Worm (Caenorhabditis elegans) whole organism, L4 larva: ENCODE data around the gene sfxn-1.1.

Experiments
- F10B5.3 ChIP-seq: sonication (generic microtip); optimal IDR thresholded peaks from 2 replicates; lab custom pipeline; 2016; ENCODE audit warnings: mild to moderate bottlenecking, missing genetic modification characterization, missing compliant biosample characterization
- F37D6.2 ChIP-seq: sonication (generic microtip); optimal IDR thresholded peaks from 2 replicates; lab custom pipeline; 2016; ENCODE audit warnings: mild to moderate bottlenecking, missing genetic modification characterization, missing compliant biosample characterization
- F44E2.7 ChIP-seq: fragments of 200-800 bp; sonication (Bioruptor generic); IDR thresholded peaks from 2 replicates; pipeline ENCODE4 v2.1.2; 2022; ENCODE audit warnings: missing genetic modification characterization, missing compliant biosample characterization
- Y5F2A.4 ChIP-seq: fragments of 200-800 bp; sonication (Bioruptor generic); optimal IDR thresholded peaks from 2 replicates; lab custom pipeline; 2018; ENCODE audit warnings: mild to moderate bottlenecking, missing genetic modification characterization, missing compliant biosample characterization
- Y75B8A.6 ChIP-seq: fragments of 200-800 bp; sonication (Bioruptor generic); IDR thresholded peaks from 2 replicates; pipeline ENCODE4 v1.3.6; 2022; ENCODE audit warnings: missing genetic modification reagents, missing genetic modification characterization, missing compliant biosample characterization
- ZK546.5 ChIP-seq, 2 experiments: sonication (generic microtip); optimal IDR thresholded peaks; 2 replicates each; lab custom pipeline; 2017; ENCODE audit warnings: missing biosample characterization in 2 of 2, missing genetic modification characterization in 2 of 2
- aha-1 ChIP-seq: fragments of 150-350 bp; peaks from one replicate; lab custom pipeline; 2014; ENCODE audit warnings: missing biosample characterization, missing genetic modification characterization
- aly-2 ChIP-seq: sonication (generic microtip); optimal IDR thresholded peaks from 2 replicates; lab custom pipeline; 2018; ENCODE audit warnings: missing biosample characterization, missing genetic modification characterization
- ama-1 ChIP-seq: fragments of 150-350 bp; optimal IDR thresholded peaks from 2 replicates; lab custom pipeline; 2014; ENCODE audit warnings: inconsistent platforms, mixed read lengths
- arid-1 ChIP-seq: fragments of 200-800 bp; sonication (Bioruptor generic); conservative IDR thresholded peaks from 2 replicates; pipeline ENCODE4 v1.3.6; 2022; ENCODE audit warnings: missing genetic modification reagents, missing genetic modification characterization, missing compliant biosample characterization
- ceh-28 ChIP-seq: fragments of 150-350 bp; optimal IDR thresholded peaks from 2 replicates; lab custom pipeline; 2014; ENCODE audit warnings: missing biosample characterization, missing genetic modification reagents, missing genetic modification characterization
- ceh-32 ChIP-seq: sonication (generic microtip); optimal IDR thresholded peaks from 2 replicates; lab custom pipeline; 2016; ENCODE audit warnings: mild to moderate bottlenecking, missing genetic modification characterization, missing compliant biosample characterization; ENCODE audit not compliant: poor library complexity
- ceh-62 ChIP-seq: sonication (generic microtip); optimal IDR thresholded peaks from 2 replicates; lab custom pipeline; 2017; ENCODE audit warnings: missing biosample characterization, missing genetic modification characterization
- cey-2 ChIP-seq: sonication (generic microtip); optimal IDR thresholded peaks from 3 replicates; lab custom pipeline; 2017; ENCODE audit warnings: missing genetic modification characterization, mild to moderate bottlenecking, missing compliant biosample characterization, antibody characterized with exemption, borderline replicate concordance; ENCODE audit not compliant: insufficient read depth
- daf-19 ChIP-seq: fragments of 200-800 bp; sonication (Bioruptor generic); conservative IDR thresholded peaks from 2 replicates; pipeline ENCODE4 v1.3.6; 2022; ENCODE audit warnings: missing genetic modification characterization, missing compliant biosample characterization
- daf-8 ChIP-seq: fragments of 200-800 bp; sonication (Bioruptor generic); IDR thresholded peaks from 2 replicates; pipeline ENCODE4 v1.3.6; 2022; ENCODE audit warnings: missing genetic modification characterization, missing compliant biosample characterization
- duxl-1 ChIP-seq: sonication (generic microtip); optimal IDR thresholded peaks from 2 replicates; lab custom pipeline; 2016; ENCODE audit warnings: mild to moderate bottlenecking, missing genetic modification characterization, moderate library complexity, missing compliant biosample characterization; ENCODE audit not compliant: poor library complexity
- egl-43 ChIP-seq: fragments of 200-800 bp; sonication (Bioruptor generic); IDR thresholded peaks from 2 replicates; pipeline ENCODE4 v1.3.6; 2022; ENCODE audit warnings: missing genetic modification reagents, missing genetic modification characterization, missing compliant biosample characterization
- gei-8 ChIP-seq: fragments of 200-800 bp; sonication (Bioruptor generic); optimal IDR thresholded peaks from 2 replicates; lab custom pipeline; 2018; ENCODE audit warnings: mild to moderate bottlenecking, missing genetic modification characterization, missing compliant biosample characterization
- hlh-11 ChIP-seq: fragments of 200-800 bp; sonication (Bioruptor generic); optimal IDR thresholded peaks from 2 replicates; lab custom pipeline; 2018; ENCODE audit warnings: mild to moderate bottlenecking, missing genetic modification characterization, missing compliant biosample characterization
- hlh-30 ChIP-seq: sonication (generic microtip); optimal IDR thresholded peaks from 2 replicates; lab custom pipeline; 2017; ENCODE audit warnings: antibody characterized with exemption, mild to moderate bottlenecking, missing genetic modification characterization, missing compliant biosample characterization; ENCODE audit not compliant: insufficient read depth
- lim-7 ChIP-seq: fragments of 200-800 bp; sonication (Bioruptor generic); IDR thresholded peaks from 2 replicates; pipeline ENCODE4 v1.3.6; 2022; ENCODE audit warnings: missing genetic modification characterization, missing compliant biosample characterization
- lin-13 ChIP-seq: fragments of 150-350 bp; optimal IDR thresholded peaks from 2 replicates; lab custom pipeline; 2014; ENCODE audit warnings: missing biosample characterization, missing genetic modification reagents, missing genetic modification characterization
- lin-29 ChIP-seq: fragments of 200-800 bp; sonication (Bioruptor generic); IDR thresholded peaks from 2 replicates; pipeline ENCODE4 v1.3.6; 2022; ENCODE audit warnings: missing genetic modification reagents, missing genetic modification characterization, missing compliant biosample characterization
- lsy-2 ChIP-seq, 2 experiments: fragments of 150-350 bp in 1 of 2; sonication (generic microtip) in 1 of 2; optimal IDR thresholded peaks; 2 replicates each; lab custom pipeline; 2014 to 2017; ENCODE audit warnings: missing biosample characterization in 2 of 2, missing genetic modification characterization in 2 of 2
- madf-9 ChIP-seq: fragments of 200-800 bp; sonication (Bioruptor generic); conservative IDR thresholded peaks from 2 replicates; pipeline ENCODE4 v1.3.6; 2022; ENCODE audit warnings: missing genetic modification reagents, missing genetic modification characterization, missing compliant biosample characterization
- mdt-29 ChIP-seq: fragments of 200-800 bp; sonication (Bioruptor generic); IDR thresholded peaks from 2 replicates; pipeline ENCODE4 v1.3.6; 2022; ENCODE audit warnings: missing genetic modification reagents, missing genetic modification characterization, missing compliant biosample characterization
- mep-1 ChIP-seq: fragments of 150-350 bp; sonication (generic microtip); optimal IDR thresholded peaks from 3 replicates; lab custom pipeline; 2014; ENCODE audit warnings: missing biosample characterization, missing genetic modification characterization
- mes-2 ChIP-seq: sonication (generic microtip); optimal IDR thresholded peaks from 2 replicates; lab custom pipeline; 2016; ENCODE audit warnings: missing genotype, mild to moderate bottlenecking, missing genetic modification characterization, missing compliant biosample characterization; ENCODE audit not compliant: poor library complexity, severe bottlenecking
- mxl-3 ChIP-seq: fragments of 200-800 bp; sonication (Bioruptor generic); optimal IDR thresholded peaks from 2 replicates; lab custom pipeline; 2018; ENCODE audit warnings: mild to moderate bottlenecking, missing genetic modification characterization, missing compliant biosample characterization
- nhr-11 ChIP-seq: fragments of 150-350 bp; optimal IDR thresholded peaks from 2 replicates; lab custom pipeline; 2014; ENCODE audit warnings: missing biosample characterization, missing genetic modification characterization
- nhr-28 ChIP-seq: fragments of 150-350 bp; optimal IDR thresholded peaks from 2 replicates; lab custom pipeline; 2014; ENCODE audit warnings: missing biosample characterization, missing genetic modification characterization
- nhr-48 ChIP-seq: sonication (generic microtip); optimal IDR thresholded peaks from 2 replicates; lab custom pipeline; 2016; ENCODE audit warnings: mild to moderate bottlenecking, missing genetic modification characterization, missing compliant biosample characterization
- nhr-6 ChIP-seq: fragments of 150-350 bp; optimal IDR thresholded peaks from 2 replicates; lab custom pipeline; 2014; ENCODE audit warnings: missing biosample characterization, missing genetic modification characterization
- pha-4 ChIP-seq, 2 experiments: fragments of 150-350 bp in 1 of 2; fragments of 200-800 bp in 1 of 2; sonication (Bioruptor generic) in 1 of 2; IDR thresholded peaks in 1 of 2; optimal IDR thresholded peaks in 1 of 2; 2 replicates each; pipeline versions ENCODE4 v1.3.6 to Lab custom; 2014 to 2022; ENCODE audit warnings: missing genetic modification characterization in 2 of 2, missing genetic modification reagents in 2 of 2, missing biosample characterization in 1 of 2, missing compliant biosample characterization in 1 of 2
- set-16 ChIP-seq: fragments of 200-800 bp; sonication (Bioruptor generic); IDR thresholded peaks from 2 replicates; pipeline ENCODE4 v1.3.6; 2022; ENCODE audit warnings: missing genetic modification reagents, missing genetic modification characterization, missing compliant biosample characterization
- skn-1 ChIP-seq: fragments of 150-350 bp; optimal IDR thresholded peaks from 2 replicates; lab custom pipeline; 2014; ENCODE audit warnings: missing biosample characterization, missing genetic modification characterization
- snpc-1.2 ChIP-seq: fragments of 200-800 bp; sonication (Bioruptor generic); IDR thresholded peaks from 2 replicates; pipeline ENCODE4 v1.3.6; 2022; ENCODE audit warnings: missing genetic modification reagents, missing genetic modification characterization, missing compliant biosample characterization
- tra-1 ChIP-seq: fragments of 200-800 bp; sonication (Bioruptor generic); IDR thresholded peaks from 2 replicates; pipeline ENCODE4 v1.3.6; 2022; ENCODE audit warnings: missing genetic modification reagents, missing genetic modification characterization, missing compliant biosample characterization
- unc-130 ChIP-seq: sonication (generic microtip); optimal IDR thresholded peaks from 2 replicates; lab custom pipeline; 2016; ENCODE audit warnings: missing genetic modification reagents, missing genetic modification characterization, missing compliant biosample characterization
- zag-1 ChIP-seq: fragments of 150-350 bp; optimal IDR thresholded peaks from 2 replicates; lab custom pipeline; 2014; ENCODE audit warnings: missing biosample characterization, missing genetic modification characterization

Gene sfxn-1.1

DNA sequence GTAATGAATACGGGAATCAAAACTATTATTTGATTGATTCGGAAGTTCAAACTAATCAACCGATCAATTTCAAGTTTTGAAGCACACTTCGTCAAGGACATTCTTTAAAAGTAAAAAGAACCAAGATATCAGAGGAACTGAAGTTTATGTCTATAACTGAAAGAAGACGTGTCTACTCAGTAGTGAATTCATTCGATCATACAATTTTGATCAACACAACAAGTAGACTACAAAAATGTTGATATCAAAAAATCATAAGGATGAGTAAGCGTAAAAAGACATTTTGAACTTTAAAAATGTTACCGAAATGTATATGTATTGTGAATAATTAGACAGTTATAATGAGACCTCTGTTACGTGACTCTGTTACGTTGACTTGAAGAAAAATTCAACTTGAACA is 24.1 kb upstream of the sfxn-1.1 start, which contains the start of gene sra-4:
sra-4 (minus strand) TSS at position 101 of the 400 bp plus-strand sequence.
- TF ChIP-seq mdt-29: no peak
- TF ChIP-seq ZK546.5 (tag; optimal IDR thresholded peaks at IDR 0.05; lab: Kevin White, UChicago): no peak
- TF ChIP-seq hlh-11 (tag; lab: Kevin White, UChicago): no peak
- TF ChIP-seq tra-1: no peak
- TF ChIP-seq madf-9: no peak
- TF ChIP-seq lsy-2 (tag; optimal IDR thresholded peaks at IDR 0.05; lab: Kevin White, UChicago): no peak
- no peak for TF ChIP-seq mxl-3 (GFP tag; lab: Kevin White, UChicago)
- TF ChIP-seq zag-1 (tag; lab: Kevin White, UChicago): no peak
- TF ChIP-seq nhr-6 (tag; lab: Kevin White, UChicago): no peak
- TF ChIP-seq, all 104 proteins: peak for 0

DNA sequence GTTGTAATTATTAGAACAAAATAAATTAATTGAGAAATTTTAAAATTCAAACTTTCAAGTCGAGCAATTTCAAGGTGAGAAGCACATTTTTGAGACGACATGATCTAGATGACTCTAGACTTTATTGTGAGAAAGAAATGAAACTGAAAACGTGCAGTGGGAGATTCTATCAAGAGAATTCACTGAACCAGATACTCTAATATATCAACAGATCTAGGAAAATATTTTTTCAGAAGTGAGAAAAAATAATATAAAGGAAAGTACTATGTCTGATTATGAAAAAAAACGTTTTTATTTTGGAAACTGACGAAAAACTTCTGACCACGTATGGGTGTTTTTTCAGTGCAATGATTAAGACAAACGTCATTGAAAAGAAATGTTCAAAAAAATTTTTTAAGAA is 22.0 kb upstream of the sfxn-1.1 start, which contains the start of gene sra-3:
sra-3 (minus strand) TSS at position 101 of the 400 bp plus-strand sequence.
- TF ChIP-seq ceh-28 (tag; lab: Kevin White, UChicago) (no peak), snpc-1.2 (GFP tag; lab: Robert Waterston, UW) (no peak), egl-43 (no peak), unc-130 (GFP tag; lab: Kevin White, UChicago) (no peak), cey-2 (tag; lab: Kevin White, UChicago) (no peak), madf-9 (no peak), ama-1 (lab: Kevin White, UChicago) (no peak), daf-19 (no peak), skn-1 (tag; lab: Kevin White, UChicago) (no peak), ZK546.5 (tag; optimal IDR thresholded peaks at IDR 0.05; lab: Kevin White, UChicago) (no peak), F37D6.2 (no peak), hlh-30 (tag; lab: Kevin White, UChicago) (no peak), aly-2 (tag; lab: Kevin White, UChicago) (no peak), Y75B8A.6 (GFP tag; lab: Robert Waterston, UW) (no peak), Y5F2A.4 (GFP tag; lab: Kevin White, UChicago) (no peak), set-16 (GFP tag; lab: Robert Waterston, UW) (no peak)

DNA sequence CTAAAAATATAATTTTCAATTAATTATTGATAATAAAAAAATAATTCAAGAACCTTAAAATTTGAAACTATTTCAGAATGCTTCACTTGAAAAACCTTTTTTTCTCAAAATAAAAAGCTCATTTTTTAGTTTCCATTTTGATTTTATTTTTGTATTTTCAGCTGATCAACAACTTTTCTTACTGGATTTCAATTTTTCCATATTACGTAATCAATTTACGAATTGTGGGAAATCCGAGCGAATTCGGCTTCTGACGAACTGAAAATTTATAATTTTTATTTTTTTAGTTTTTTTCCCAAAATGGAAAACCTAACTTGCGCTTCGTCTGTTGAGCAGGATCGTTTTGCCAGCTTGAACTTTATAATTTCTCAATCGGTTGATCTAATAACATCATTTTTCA is 18.7 kb upstream of the sfxn-1.1 start, which contains the start of gene sra-8:
sra-8 (plus strand) TSS at position 301 of the 400 bp plus-strand sequence.
- no peak for TF ChIP-seq unc-130 (GFP tag; lab: Kevin White, UChicago)
- TF ChIP-seq mep-1 (tag; lab: Kevin White, UChicago): no peak
- no peak for TF ChIP-seq F10B5.3 (tag; lab: Kevin White, UChicago)
- no peak for TF ChIP-seq mxl-3 (GFP tag; lab: Kevin White, UChicago)
- no peak for TF ChIP-seq daf-8 (GFP tag; lab: Robert Waterston, UW)
- TF ChIP-seq ceh-62 (tag; lab: Kevin White, UChicago): no peak
- TF ChIP-seq Y75B8A.6 (GFP tag; lab: Robert Waterston, UW): no peak
- no peak for TF ChIP-seq lin-29
- no peak for TF ChIP-seq lim-7 (GFP tag; lab: Robert Waterston, UW)
- TF ChIP-seq nhr-28 (tag; lab: Kevin White, UChicago): no peak
- TF ChIP-seq, all 104 proteins: peak for 0

DNA sequence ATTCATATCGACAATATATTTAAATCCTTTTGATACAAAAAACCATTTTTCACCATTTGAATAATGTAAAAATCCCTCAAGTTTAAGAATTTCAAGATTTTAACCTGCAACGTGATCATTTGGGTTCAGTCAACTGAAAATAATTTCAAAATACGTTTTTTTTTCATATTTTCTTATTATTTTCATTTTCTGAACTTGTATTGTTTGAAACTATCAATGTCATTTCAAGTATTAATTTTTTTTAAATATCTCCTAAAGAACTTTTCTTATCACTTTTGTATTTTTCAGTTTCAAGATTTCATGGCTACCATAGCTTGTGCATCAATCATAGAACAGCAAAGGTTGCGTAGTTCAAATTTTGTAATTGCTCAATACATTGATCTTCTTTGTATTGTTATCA is 13.3 kb upstream of the sfxn-1.1 start, which contains the start of gene sra-9:
sra-9 (plus strand) TSS at position 301 of the 400 bp plus-strand sequence.
- no peak for TF ChIP-seq F10B5.3 (tag; lab: Kevin White, UChicago)
- TF ChIP-seq aha-1 (tag; lab: Kevin White, UChicago): peak; percentile 52

DNA sequence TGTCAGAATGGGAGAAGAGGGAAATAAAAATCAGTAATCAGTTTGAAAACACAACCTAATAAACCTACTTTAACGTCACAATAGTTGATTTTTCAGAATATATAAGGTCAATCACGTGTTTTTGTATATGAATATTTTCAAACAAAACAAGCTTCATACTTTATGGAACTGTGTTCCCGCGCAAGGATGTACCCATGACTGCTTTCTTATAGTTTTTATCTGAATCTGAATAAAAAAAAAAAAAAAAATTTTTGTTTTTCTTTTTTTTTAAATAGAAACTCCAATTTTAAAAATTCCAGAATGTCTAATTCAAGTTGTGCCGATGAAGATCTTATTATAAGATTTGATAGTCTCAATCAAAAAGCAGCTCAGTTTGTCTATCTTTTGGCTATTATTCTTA is 9.8 kb upstream of the sfxn-1.1 start, which contains the start of gene sra-2:
sra-2 (plus strand) TSS at position 301 of the 400 bp plus-strand sequence.
- TF ChIP-seq daf-19 (no peak), nhr-11 (tag; lab: Kevin White, UChicago) (no peak), arid-1 (GFP tag; lab: Robert Waterston, UW) (no peak), duxl-1 (tag; lab: Kevin White, UChicago) (no peak), set-16 (GFP tag; lab: Robert Waterston, UW) (no peak), F37D6.2 (no peak), unc-130 (GFP tag; lab: Kevin White, UChicago) (no peak), Y75B8A.6 (GFP tag; lab: Robert Waterston, UW) (no peak), aly-2 (tag; lab: Kevin White, UChicago) (no peak), ceh-32 (tag; lab: Kevin White, UChicago) (no peak), pha-4 (GFP tag; IDR thresholded peaks at IDR 0.05; lab: Robert Waterston, UW) (no peak), pha-4 (tag; optimal IDR thresholded peaks at IDR 0.05; lab: Kevin White, UChicago) (no peak), cey-2 (tag; lab: Kevin White, UChicago) (no peak), tra-1 (no peak), egl-43 (no peak), lin-13 (GFP tag; lab: Kevin White, UChicago) (no peak), mes-2 (tag; lab: Kevin White, UChicago) (no peak), gei-8 (GFP tag; lab: Kevin White, UChicago) (no peak), ZK546.5 (tag; optimal IDR thresholded peaks at IDR 0.05; lab: Kevin White, UChicago) (no peak), nhr-48 (tag; lab: Kevin White, UChicago) (no peak), F44E2.7 (no peak)
- TF ChIP-seq, all 104 proteins: peak for 0
